Worm (Caenorhabditis elegans): ENCODE results near the gene ZK757.1.

ce11 chrIII:9876951-9877350 is 6.0 kb upstream of the ZK757.1 start, which contains the start of gene ZK757.10:
- no peak for TF ChIP-seq him-1 (tag; optimal IDR thresholded peaks at IDR 0.05)
- no peak for TF ChIP-seq dao-5 (tag; optimal IDR thresholded peaks at IDR 0.05)
- no peak for TF ChIP-seq W03F9.2 (tag; optimal IDR thresholded peaks at IDR 0.05)
